Fruit fly (Drosophila melanogaster) Kc167 (cell line): ENCODE measurements around the gene NANS.

Experiments used
- Sin3A ChIP-seq: fragments of >200 bp; optimal IDR thresholded peaks from 2 replicates; lab custom pipeline; 2018; ENCODE audit warnings: missing external identifiers
- h ChIP-seq: fragments of >200 bp; optimal IDR thresholded peaks from 3 replicates; lab custom pipeline; 2018; ENCODE audit warnings: missing external identifiers
- psq ChIP-seq: fragments of >200 bp; optimal IDR thresholded peaks from 2 replicates; lab custom pipeline; 2017; ENCODE audit warnings: missing external identifiers
- ttk ChIP-seq: sonication (Bioruptor generic); optimal IDR thresholded peaks from 2 replicates; lab custom pipeline; 2017; ENCODE audit warnings: missing external identifiers

DNA sequence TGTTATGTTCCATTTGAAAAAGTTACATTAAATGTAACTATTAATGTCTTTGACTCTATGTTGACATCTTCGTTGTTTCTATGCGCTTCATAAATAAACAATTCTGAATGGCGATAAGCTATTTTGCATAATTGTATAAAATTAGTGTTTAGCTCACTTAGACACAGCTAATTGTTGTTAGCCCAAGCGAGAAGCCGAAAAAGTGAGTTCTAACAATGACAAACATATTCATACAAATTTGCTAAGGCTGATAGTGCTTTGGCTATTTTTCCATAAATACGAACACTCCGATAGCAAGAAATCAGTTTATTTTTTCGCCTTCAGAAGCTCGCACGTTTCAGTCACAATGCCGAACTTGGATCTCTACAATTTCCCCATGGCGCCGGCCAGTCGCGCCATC is 48.2 kb upstream of the NANS start, which contains the start of gene GstD7:
- TF ChIP-seq Sin3A (lab: Kevin White, UChicago) (no peak), psq (lab: Kevin White, UChicago) (no peak), h (no peak), ttk (lab: Kevin White, UChicago) (no peak)
